Fruit fly (Drosophila melanogaster): ENCODE data around the gene CG11755.
A peak's percentile ranks its signal among the peaks of the same experiment; 100 is the strongest.

The CG11755 gene

DNA sequence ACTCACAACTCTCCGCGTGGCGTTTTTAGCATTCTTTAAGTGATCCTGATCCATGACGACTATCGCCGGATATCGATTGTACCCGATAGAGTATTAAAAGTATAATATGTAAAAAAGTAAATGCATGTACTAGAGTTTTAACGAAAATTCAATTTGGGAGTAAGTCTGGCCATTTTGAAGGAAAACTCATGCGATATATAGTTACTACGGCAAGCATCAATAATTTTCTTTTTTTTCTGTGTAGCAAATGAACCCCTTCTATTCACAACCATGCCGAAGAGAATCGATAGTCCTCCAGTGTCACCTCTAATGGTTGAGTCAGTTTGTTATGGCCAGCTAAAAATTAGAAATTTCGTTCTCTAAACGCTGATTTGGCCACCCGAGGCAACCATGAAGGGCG lies 24.0 kb upstream of the CG11755 start, which contains the start of the genes Sys1 and Dhod (continued):
- TF ChIP-seq br (optimal IDR thresholded peaks at IDR 0.05) (no peak), CG3995 (GFP tag; optimal IDR thresholded peaks at IDR 0.05) (peak; percentile 74), sc (optimal IDR thresholded peaks at IDR 0.05) (no peak), sc (GFP tag; optimal IDR thresholded peaks at IDR 0.05) (no peak), CG13287 (GFP tag; IDR thresholded peaks at IDR 0.05; ENCODE audit: partially characterized antibody) (peak; percentile 90), ATbp (GFP tag; optimal IDR thresholded peaks at IDR 0.05) (no peak), D19A (tag; optimal IDR thresholded peaks at IDR 0.05) (peak; percentile 45), CG4360 (GFP tag; IDR thresholded peaks at IDR 0.05) (no peak), luna (GFP tag; optimal IDR thresholded peaks at IDR 0.05) (no peak), danr (GFP tag; IDR thresholded peaks at IDR 0.05) (no peak), Atf3 (GFP tag; optimal IDR thresholded peaks at IDR 0.05) (peak; percentile 60), CG6689 (GFP tag; IDR thresholded peaks at IDR 0.05) (peak; percentile 91), CG7987 (GFP tag; optimal IDR thresholded peaks at IDR 0.05) (peak; percentile 14), Hey (tag; optimal IDR thresholded peaks at IDR 0.05) (no peak), Sin3A (optimal IDR thresholded peaks at IDR 0.05) (peak; percentile 45), bbx (GFP tag; IDR thresholded peaks at IDR 0.05; ENCODE audit: partially characterized antibody) (peak; percentile 72), CG6791 (GFP tag; IDR thresholded peaks at IDR 0.05; ENCODE audit: partially characterized antibody) (peak; percentile 72; the same call in 2 of the 3 replicates), slp2 (GFP tag; optimal IDR thresholded peaks at IDR 0.05) (peak; percentile 6), CG2678 (tag; optimal IDR thresholded peaks at IDR 0.05) (peak; percentile 71), Pdp1 (GFP tag; optimal IDR thresholded peaks at IDR 0.05) (peak; percentile 61 to 75), Ravus (GFP tag; IDR thresholded peaks at IDR 0.05) (no peak), B-H2 (GFP tag; optimal IDR thresholded peaks at IDR 0.05) (peak; percentile 54), peb (GFP tag; IDR thresholded peaks at IDR 0.05) (peak; percentile 38), CG9437 (GFP tag; optimal IDR thresholded peaks at IDR 0.05) (peak; percentile 15), gce (GFP tag; IDR thresholded peaks at IDR 0.05) (0 out of 3 replicates have a peak, but pooled peaks have one; percentile 40), gcm (GFP tag; optimal IDR thresholded peaks at IDR 0.05) (no peak), CG4404 (GFP tag; IDR thresholded peaks at IDR 0.05) (peak; percentile 45; the same call in 1 of the 2 replicates), sr (GFP tag; IDR thresholded peaks at IDR 0.05) (no peak)

DNA sequence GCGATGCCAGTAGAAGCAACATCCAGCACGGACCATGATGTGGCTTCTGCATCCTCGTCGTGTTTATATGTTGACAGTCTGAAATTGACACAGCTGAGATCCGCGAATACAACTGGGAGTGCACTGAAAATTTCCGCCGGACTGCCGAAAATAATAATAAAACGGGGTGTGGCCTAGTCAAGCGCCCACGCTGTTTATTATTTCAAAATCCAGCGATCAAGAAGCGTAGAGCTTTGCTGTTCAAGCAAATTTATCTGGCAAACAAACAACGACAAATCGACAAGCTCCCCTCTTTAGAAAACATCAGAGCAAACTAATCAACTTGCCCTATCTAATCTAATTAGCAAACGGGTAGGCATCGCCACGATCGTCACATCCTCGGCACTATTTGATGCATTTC lies 22.7 kb upstream of the CG11755 start:
- TF ChIP-seq Med (GFP tag) (peak; percentile 75), CG7372 (GFP tag; IDR thresholded peaks at IDR 0.05) (no peak), gsb (GFP tag; IDR thresholded peaks at IDR 0.05) (0 out of 2 replicates have a peak, but pooled peaks have one; percentile 29), Ets65A (GFP tag) (peak; percentile 71), CG11093 (GFP tag; IDR thresholded peaks at IDR 0.05) (no peak), h (optimal IDR thresholded peaks at IDR 0.05) (no peak), sens (GFP tag) (peak; percentile 53)

DNA sequence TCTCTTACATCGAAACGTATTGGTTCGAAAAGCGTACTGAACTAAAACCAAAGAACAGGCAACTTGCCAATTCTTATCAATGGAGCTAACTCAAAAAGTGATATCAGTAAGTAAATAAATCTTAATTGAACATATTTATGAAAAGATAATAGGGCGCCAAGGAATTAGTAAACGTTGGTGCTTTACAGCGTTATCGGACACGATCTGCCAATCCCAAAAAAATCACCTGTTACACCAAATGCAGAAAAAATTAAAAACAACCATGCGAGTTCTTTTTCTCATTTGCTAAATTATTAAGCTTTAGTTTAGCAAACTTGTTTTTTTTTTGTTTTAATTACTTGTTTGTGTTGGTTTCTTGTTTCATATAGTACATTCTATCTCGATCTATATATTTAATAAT lies 22.0 kb upstream of the CG11755 start, which contains the start of gene CG42489:
TSS of gene CG42489 (minus strand) at position 101 of the 400 bp plus-strand sequence.
- no peak for TF ChIP-seq CG14710 (tag; optimal IDR thresholded peaks at IDR 0.05)
- TF ChIP-seq salm (tag; optimal IDR thresholded peaks at IDR 0.05): no peak
- peak; percentile 64 for TF ChIP-seq exex (tag; optimal IDR thresholded peaks at IDR 0.05)
- TF ChIP-seq grn (GFP tag; optimal IDR thresholded peaks at IDR 0.05): peak; percentile 8
- TF ChIP-seq HmgZ (tag; optimal IDR thresholded peaks at IDR 0.05): peak; percentile 8
- no peak for TF ChIP-seq Sry-δ (GFP tag; optimal IDR thresholded peaks at IDR 0.05)
- peak; percentile 6 for TF ChIP-seq CG34376 (GFP tag; optimal IDR thresholded peaks at IDR 0.05)

Measured in whole organism, embryonic.